Worm (Caenorhabditis elegans) whole organism, early embryonic: ENCODE results near the gene nbs-1.

Experiments used
- ama-1 ChIP-seq: fragments of 150-350 bp; optimal IDR thresholded peaks from 2 replicates; lab custom pipeline; 2014
- ceh-36 ChIP-seq: sonication (generic microtip); optimal IDR thresholded peaks from 2 replicates; lab custom pipeline; 2016; ENCODE audit warnings: missing genetic modification characterization, inconsistent platforms, missing compliant biosample characterization

DNA sequence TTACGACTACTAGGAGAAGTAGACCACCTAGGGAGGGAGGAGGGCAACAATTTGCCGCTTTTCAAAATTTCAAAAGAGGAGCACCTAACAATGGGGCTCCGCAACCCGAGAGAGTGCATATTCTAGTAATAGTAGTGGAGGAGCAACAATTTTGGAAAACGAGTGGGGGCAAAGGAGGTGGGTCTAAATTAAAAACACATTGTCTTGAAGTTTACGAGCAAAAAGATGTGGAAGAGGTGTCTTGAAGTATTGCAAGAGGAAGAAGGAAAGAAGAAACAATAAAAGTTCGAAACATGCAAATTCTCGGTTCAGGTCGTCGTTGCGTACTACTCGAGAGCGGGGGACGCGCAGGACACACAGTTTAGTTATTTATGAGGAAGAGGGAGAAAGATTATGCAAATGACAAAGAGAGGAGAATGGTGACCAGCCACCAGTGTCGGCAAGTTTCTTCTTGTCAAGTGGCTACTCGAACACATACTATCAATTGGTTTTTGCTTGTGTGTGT lies 32.0 kb downstream of the nbs-1 start:
- TF ChIP-seq ceh-36 (tag; lab: Kevin White, UChicago) (no peak), ama-1 (lab: Kevin White, UChicago) (no peak)
